Worm (Caenorhabditis elegans) whole organism, early embryonic: ENCODE results near the gene msp-113.

Experiments used
- B0310.2 ChIP-seq: sonication (generic microtip); optimal IDR thresholded peaks from 2 replicates; lab custom pipeline; 2016; ENCODE audit warnings: mild to moderate bottlenecking, missing genetic modification characterization, missing compliant biosample characterization
- aly-1 ChIP-seq: sonication (generic microtip); optimal IDR thresholded peaks from 2 replicates; lab custom pipeline; 2016; ENCODE audit warnings: missing genetic modification characterization, missing compliant biosample characterization
- ama-1 ChIP-seq: fragments of 150-350 bp; optimal IDR thresholded peaks from 2 replicates; lab custom pipeline; 2014
- ceh-13 ChIP-seq: fragments of 200-800 bp; sonication (Bioruptor generic); optimal IDR thresholded peaks from 2 replicates; lab custom pipeline; 2018; ENCODE audit warnings: mild to moderate bottlenecking, missing genetic modification characterization, missing compliant biosample characterization
- ceh-36 ChIP-seq: sonication (generic microtip); optimal IDR thresholded peaks from 2 replicates; lab custom pipeline; 2016; ENCODE audit warnings: missing genetic modification characterization, inconsistent platforms, missing compliant biosample characterization
- ets-7 ChIP-seq: sonication (generic microtip); optimal IDR thresholded peaks from 2 replicates; lab custom pipeline; 2016; ENCODE audit warnings: missing genotype, missing genetic modification characterization, missing compliant biosample characterization
- flt-1 ChIP-seq: fragments of 200-800 bp; sonication (Bioruptor generic); IDR thresholded peaks from 2 replicates; pipeline ENCODE4 v1.3.6; 2022; ENCODE audit warnings: missing genetic modification characterization, missing compliant biosample characterization
- hmbx-1 ChIP-seq: sonication (generic microtip); optimal IDR thresholded peaks from 2 replicates; lab custom pipeline; 2016; ENCODE audit warnings: mild to moderate bottlenecking, missing genetic modification characterization, missing compliant biosample characterization
- hmg-4 ChIP-seq: fragments of 200-800 bp; sonication (Bioruptor generic); optimal IDR thresholded peaks from 2 replicates; lab custom pipeline; 2018; ENCODE audit warnings: mild to moderate bottlenecking, missing genetic modification characterization, missing compliant biosample characterization
- pes-1 ChIP-seq: fragments of 200-800 bp; sonication (Bioruptor generic); IDR thresholded peaks from 2 replicates; pipeline ENCODE4 v1.3.6; 2022; ENCODE audit warnings: missing genetic modification reagents, missing genetic modification characterization, missing compliant biosample characterization
- sea-1 ChIP-seq: fragments of 200-800 bp; sonication (Bioruptor generic); conservative IDR thresholded peaks from 2 replicates; pipeline ENCODE4 v1.3.6; 2022; ENCODE audit warnings: missing genetic modification characterization, missing compliant biosample characterization
- tbx-11 ChIP-seq: fragments of 200-800 bp; sonication (Bioruptor generic); IDR thresholded peaks from 2 replicates; pipeline ENCODE4 v1.3.6; 2022; ENCODE audit warnings: missing genetic modification characterization, missing compliant biosample characterization
- tbx-37 ChIP-seq: fragments of 200-800 bp; sonication (Bioruptor generic); conservative IDR thresholded peaks from 2 replicates; pipeline ENCODE4 v1.3.6; 2022; ENCODE audit warnings: missing genetic modification reagents, missing genetic modification characterization, missing compliant biosample characterization
- tra-4 ChIP-seq: sonication (generic microtip); optimal IDR thresholded peaks from 2 replicates; lab custom pipeline; 2017; ENCODE audit warnings: missing genetic modification characterization, missing compliant biosample characterization

DNA sequence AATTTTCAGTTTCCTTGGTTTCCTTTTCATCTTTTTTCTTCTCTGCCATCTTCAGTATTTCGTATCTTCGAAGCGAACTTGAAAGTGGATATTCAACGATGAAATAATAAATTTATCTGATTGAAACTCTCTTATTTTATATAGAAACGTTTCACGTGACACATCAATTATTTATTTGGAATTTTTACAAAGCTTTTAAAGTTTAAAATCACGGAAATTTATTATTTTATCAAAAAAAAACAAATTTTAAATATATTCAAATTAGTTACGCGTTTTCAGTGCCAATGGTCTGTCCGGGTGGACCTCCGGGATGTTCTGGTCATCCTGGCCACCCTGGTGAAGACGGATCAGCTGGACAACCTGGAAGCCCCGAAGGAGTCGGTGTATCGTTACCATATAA is 5.3 kb downstream of the msp-113 start, which contains the start of gene ZK354.7:
- TF ChIP-seq ama-1 (lab: Kevin White, UChicago) (no peak), tra-4 (no peak), aly-1 (tag; lab: Kevin White, UChicago) (no peak), ets-7 (no peak), hmbx-1 (tag; lab: Kevin White, UChicago) (no peak), flt-1 (no peak), ceh-13 (GFP tag; lab: Kevin White, UChicago) (no peak), hmg-4 (GFP tag; lab: Kevin White, UChicago) (no peak), sea-1 (no peak), ceh-36 (tag; lab: Kevin White, UChicago) (no peak), B0310.2 (no peak), tbx-11 (GFP tag; lab: Robert Waterston, UW) (no peak), pes-1 (GFP tag; lab: Robert Waterston, UW) (no peak), tbx-37 (no peak)
